Fruit fly (Drosophila melanogaster) whole organism, wandering third instar larva: Measurements from ENCODE around the gene CG13086.

ENCODE experiments used
- Abd-B ChIP-seq: fragments of >200 bp; optimal IDR thresholded peaks from 2 replicates; lab custom pipeline; 2017; ENCODE audit warnings: missing biosample characterization, missing genetic modification characterization
- CG32264 ChIP-seq: fragments of 200-800 bp; sonication (Bioruptor generic); optimal IDR thresholded peaks from 2 replicates; lab custom pipeline; 2016; ENCODE audit warnings: missing biosample characterization, missing genetic modification characterization
- CG9705 ChIP-seq: fragments of 200-800 bp; sonication (Bioruptor generic); optimal IDR thresholded peaks from 2 replicates; lab custom pipeline; 2018; ENCODE audit warnings: missing biosample characterization, mild to moderate bottlenecking, missing genetic modification characterization
- CrebA ChIP-seq: fragments of 200-800 bp; sonication (Bioruptor generic); optimal IDR thresholded peaks from 2 replicates; lab custom pipeline; 2016; ENCODE audit warnings: missing biosample characterization, mild to moderate bottlenecking, missing genetic modification characterization, borderline replicate concordance
- Dif ChIP-seq: fragments of 200-275, 200-300 bp; sonication (Bioruptor generic); optimal IDR thresholded peaks from 2 replicates; lab custom pipeline; 2018; ENCODE audit warnings: missing biosample characterization, missing genetic modification characterization; ENCODE audit not compliant: partially characterized antibody
- GATAd ChIP-seq: sonication (Bioruptor generic); optimal IDR thresholded peaks from 2 replicates; lab custom pipeline; 2016; ENCODE audit warnings: missing biosample characterization, missing genetic modification characterization
- HLH106 ChIP-seq: fragments of 200-800 bp; optimal IDR thresholded peaks from 3 replicates; lab custom pipeline; 2019; ENCODE audit warnings: missing biosample characterization, mild to moderate bottlenecking, missing genetic modification characterization, moderate library complexity
- Hr78 ChIP-seq: fragments of >200 bp; optimal IDR thresholded peaks from 2 replicates; lab custom pipeline; 2017; ENCODE audit warnings: missing biosample characterization, missing genetic modification characterization
- Jra ChIP-seq: sonication (Bioruptor generic); optimal IDR thresholded peaks from 2 replicates; lab custom pipeline; 2016; ENCODE audit warnings: missing biosample characterization, missing genetic modification characterization
- Mio ChIP-seq: sonication (Bioruptor generic); optimal IDR thresholded peaks from 2 replicates; lab custom pipeline; 2016; ENCODE audit warnings: missing biosample characterization, missing genetic modification characterization
- Myc ChIP-seq: fragments of >200 bp; optimal IDR thresholded peaks from 2 replicates; lab custom pipeline; 2017
- N ChIP-seq: fragments of >200 bp; optimal IDR thresholded peaks from 2 replicates; lab custom pipeline; 2018; ENCODE audit warnings: missing biosample characterization, missing external identifiers, missing genetic modification characterization
- Rel ChIP-seq, 2 experiments: fragments of 200-800 bp; sonication (Bioruptor generic) in 1 of 2; optimal IDR thresholded peaks; 2 replicates in 1 of 2; 3 replicates in 1 of 2; lab custom pipeline; 2016 to 2019; ENCODE audit warnings: mild to moderate bottlenecking in 2 of 2, missing biosample characterization in 2 of 2, missing genetic modification characterization in 2 of 2, moderate library complexity in 1 of 2
- Sp1 ChIP-seq: fragments of 200-800 bp; sonication (Bioruptor generic); optimal IDR thresholded peaks from 3 replicates; lab custom pipeline; 2019; ENCODE audit warnings: missing biosample characterization, mild to moderate bottlenecking, missing genetic modification characterization, moderate library complexity
- Vsx2 ChIP-seq: fragments of 200-300, 225-300 bp; sonication (Bioruptor generic); optimal IDR thresholded peaks from 2 replicates; lab custom pipeline; 2018; ENCODE audit warnings: missing biosample characterization, missing genetic modification characterization; ENCODE audit not compliant: partially characterized antibody
- br ChIP-seq: fragments of 200-800 bp; sonication (Bioruptor generic); optimal IDR thresholded peaks from 2 replicates; lab custom pipeline; 2016; ENCODE audit warnings: missing biosample characterization, missing genetic modification characterization
- brk ChIP-seq: fragments of 200-800 bp; sonication (Bioruptor generic); optimal IDR thresholded peaks from 2 replicates; lab custom pipeline; 2016; ENCODE audit warnings: missing biosample characterization, mild to moderate bottlenecking, missing genetic modification characterization
- dl ChIP-seq, 2 experiments: fragments of 175-275, 200-275 bp in 1 of 2; fragments of 200-275 bp in 1 of 2; sonication (Bioruptor generic); optimal IDR thresholded peaks; lab custom pipeline; 2018; ENCODE audit warnings: mild to moderate bottlenecking in 2 of 2, missing biosample characterization in 2 of 2, missing genetic modification characterization in 2 of 2, moderate library complexity in 2 of 2; ENCODE audit not compliant: partially characterized antibody in 2 of 2, insufficient read depth in 1 of 2
- dmrt93B ChIP-seq: fragments of 200-800 bp; sonication (Bioruptor generic); optimal IDR thresholded peaks from 2 replicates; lab custom pipeline; 2018; ENCODE audit warnings: missing biosample characterization, mild to moderate bottlenecking, missing genetic modification characterization
- ey ChIP-seq: fragments of 200-800 bp; sonication (Bioruptor generic); optimal IDR thresholded peaks from 2 replicates; lab custom pipeline; 2016; ENCODE audit warnings: missing biosample characterization, missing genetic modification characterization
- foxo ChIP-seq, 2 experiments: fragments of 200-800 bp; sonication (Bioruptor generic); optimal IDR thresholded peaks; 2 replicates in 1 of 2; 3 replicates in 1 of 2; lab custom pipeline; 2016 to 2017; ENCODE audit warnings: missing biosample characterization in 2 of 2, missing genetic modification characterization in 2 of 2
- fru ChIP-seq: fragments of 200-800 bp; sonication (Bioruptor generic); optimal IDR thresholded peaks from 3 replicates; lab custom pipeline; 2016; ENCODE audit warnings: missing biosample characterization, mild to moderate bottlenecking, missing genetic modification characterization
- h ChIP-seq: fragments of 200-800 bp; sonication (Bioruptor generic); optimal IDR thresholded peaks from 3 replicates; lab custom pipeline; 2016; ENCODE audit warnings: missing biosample characterization, mild to moderate bottlenecking, missing genetic modification characterization
- jim ChIP-seq: fragments of 175-275, 200-325 bp; sonication (Bioruptor generic); optimal IDR thresholded peaks from 2 replicates; lab custom pipeline; 2016; ENCODE audit warnings: missing biosample characterization, mild to moderate bottlenecking, missing genetic modification characterization
- pan ChIP-seq: fragments of >200 bp; optimal IDR thresholded peaks from 2 replicates; lab custom pipeline; 2017
- psq ChIP-seq: fragments of 200-800 bp; sonication (Bioruptor generic); optimal IDR thresholded peaks from 3 replicates; lab custom pipeline; 2017; ENCODE audit warnings: missing biosample characterization, mild to moderate bottlenecking, missing genetic modification characterization, moderate library complexity
- sage ChIP-seq: fragments of 200-800 bp; sonication (Bioruptor generic); optimal IDR thresholded peaks from 2 replicates; lab custom pipeline; 2016; ENCODE audit warnings: missing biosample characterization, mild to moderate bottlenecking, missing genetic modification characterization
- sv ChIP-seq: fragments of 200-800 bp; sonication (Bioruptor generic); optimal IDR thresholded peaks from 3 replicates; lab custom pipeline; 2016; ENCODE audit warnings: missing biosample characterization, missing genetic modification characterization
- usp ChIP-seq: fragments of >200 bp; optimal IDR thresholded peaks from 2 replicates; lab custom pipeline; 2017; ENCODE audit warnings: missing biosample characterization, missing genetic modification characterization
- woc ChIP-seq: sonication (Bioruptor generic); optimal IDR thresholded peaks from 2 replicates; lab custom pipeline; 2016; ENCODE audit warnings: missing biosample characterization, mild to moderate bottlenecking, missing genetic modification characterization

The CG13086 gene

dm6 chr2L:19402667-19403066 is 38.5 kb downstream of the CG13086 start:
- no peak for TF ChIP-seq Jra (GFP tag; lab: Kevin White, UChicago)

dm6 chr2L:19403398-19403797 is 39.2 kb downstream of the CG13086 start:
- TF ChIP-seq psq (GFP tag; lab: Kevin White, UChicago) = no peak
- no peak for TF ChIP-seq ey (GFP tag; lab: Kevin White, UChicago)
- TF ChIP-seq foxo (GFP tag; optimal IDR thresholded peaks at IDR 0.05; lab: Kevin White, UChicago) = no peak
- TF ChIP-seq Sp1 (GFP tag; lab: Kevin White, UChicago) = no peak
- TF ChIP-seq CG9705 (GFP tag; lab: Kevin White, UChicago) = no peak
- TF ChIP-seq GATAd (GFP tag; lab: Kevin White, UChicago) = no peak
- TF ChIP-seq h = no peak
- no peak for TF ChIP-seq CrebA (GFP tag; lab: Kevin White, UChicago)
- TF ChIP-seq Abd-B (GFP tag; lab: Kevin White, UChicago) = no peak
- no peak for TF ChIP-seq Hr78 (GFP tag; lab: Kevin White, UChicago)
- TF ChIP-seq CG32264 = no peak
- TF ChIP-seq HLH106 (tag; lab: Kevin White, UChicago) = no peak
- TF ChIP-seq Myc (lab: Kevin White, UChicago) = no peak
- TF ChIP-seq usp (GFP tag; lab: Kevin White, UChicago) = no peak
- no peak for TF ChIP-seq N (GFP tag; lab: Kevin White, UChicago)

- no peak for TF ChIP-seq CrebA (GFP tag; lab: Kevin White, UChicago)
- TF ChIP-seq fru (GFP tag; lab: Kevin White, UChicago) = no peak
- TF ChIP-seq dmrt93B (GFP tag; lab: Kevin White, UChicago) = no peak
- TF ChIP-seq brk (GFP tag; lab: Kevin White, UChicago) = no peak
- no peak for TF ChIP-seq br (GFP tag; lab: Kevin White, UChicago)
- TF ChIP-seq Rel (GFP tag; optimal IDR thresholded peaks at IDR 0.05; lab: Kevin White, UChicago) = no peak
- no peak for TF ChIP-seq Rel (tag; optimal IDR thresholded peaks at IDR 0.05; lab: Kevin White, UChicago)
- TF ChIP-seq Abd-B (GFP tag; lab: Kevin White, UChicago) = no peak
- TF ChIP-seq jim = no peak
- no peak for TF ChIP-seq Dif (GFP tag; lab: Kevin White, UChicago)
- TF ChIP-seq foxo (GFP tag; optimal IDR thresholded peaks at IDR 0.05; lab: Kevin White, UChicago) = no peak
- no peak for TF ChIP-seq Sp1 (GFP tag; lab: Kevin White, UChicago)
- TF ChIP-seq psq (GFP tag; lab: Kevin White, UChicago) = no peak
- TF ChIP-seq HLH106 (tag; lab: Kevin White, UChicago) = no peak
- TF ChIP-seq pan (lab: Kevin White, UChicago) = no peak
- TF ChIP-seq Jra (GFP tag; lab: Kevin White, UChicago) = no peak
- TF ChIP-seq sage (GFP tag; lab: Kevin White, UChicago) = no peak
- TF ChIP-seq h = no peak
- TF ChIP-seq dl (GFP tag; optimal IDR thresholded peaks at IDR 0.05; lab: Kevin White, UChicago; ENCODE audit: insufficient read depth in 1 of 2, partially characterized antibody in 2 of 2) = no peak
Measured at dm6 chr2L:19404804-19405203, 40.6 kb downstream of the CG13086 start.

dm6 chr2L:19405685-19406357 is 41.6 kb downstream of the CG13086 start:
- TF ChIP-seq Abd-B (GFP tag; lab: Kevin White, UChicago) = no peak
- TF ChIP-seq usp (GFP tag; lab: Kevin White, UChicago) = no peak
- no peak for TF ChIP-seq Sp1 (GFP tag; lab: Kevin White, UChicago)
- TF ChIP-seq brk (GFP tag; lab: Kevin White, UChicago) = no peak
- TF ChIP-seq CG32264 = no peak
- no peak for TF ChIP-seq dmrt93B (GFP tag; lab: Kevin White, UChicago)
- no peak for TF ChIP-seq Mio (GFP tag; lab: Kevin White, UChicago)

- TF ChIP-seq sv (GFP tag; lab: Kevin White, UChicago) = no peak
- TF ChIP-seq GATAd (GFP tag; lab: Kevin White, UChicago) = no peak
- no peak for TF ChIP-seq Vsx2
- no peak for TF ChIP-seq woc (GFP tag; lab: Kevin White, UChicago)
- no peak for TF ChIP-seq Sp1 (GFP tag; lab: Kevin White, UChicago)
- no peak for TF ChIP-seq Mio (GFP tag; lab: Kevin White, UChicago)
- TF ChIP-seq pan (lab: Kevin White, UChicago) = no peak
- no peak for TF ChIP-seq foxo (GFP tag; optimal IDR thresholded peaks at IDR 0.05; lab: Kevin White, UChicago)
- TF ChIP-seq jim = no peak
- TF ChIP-seq N (GFP tag; lab: Kevin White, UChicago) = no peak
- TF ChIP-seq usp (GFP tag; lab: Kevin White, UChicago) = no peak
Measured at dm6 chr2L:19406419-19406818, 42.2 kb downstream of the CG13086 start.
